Worm (Caenorhabditis elegans): Measurements from ENCODE around the gene C16A3.5.

The C16A3.5 gene

ce11 chrIII:6415306-6415973 lies 34.9 kb downstream of the C16A3.5 start, which contains the start of gene nas-4 (continued):
- TF ChIP-seq him-1 (tag; optimal IDR thresholded peaks at IDR 0.05): peak; percentile 55

- TF ChIP-seq attf-3 (GFP tag; conservative IDR thresholded peaks at IDR 0.05) (no peak), ztf-26 (tag; optimal IDR thresholded peaks at IDR 0.05) (peak; percentile 41), nfyb-1 (GFP tag; IDR thresholded peaks at IDR 0.05) (0 out of 2 replicates have a peak, but pooled peaks have one; percentile 6), hsf-1 (GFP tag; IDR thresholded peaks at IDR 0.05) (0 out of 2 replicates have a peak, but pooled peaks have one; percentile 35), madf-3 (GFP tag; IDR thresholded peaks at IDR 0.05) (0 out of 2 replicates have a peak, but pooled peaks have one; percentile 18), ztf-6 (GFP tag; IDR thresholded peaks at IDR 0.05) (no peak), F33H1.4 (GFP tag; IDR thresholded peaks at IDR 0.05) (no peak)
These were observed 37.7 kb downstream of the C16A3.5 start for ce11 chrIII:6418254-6418653.

- no peak for TF ChIP-seq sdz-38 (tag; optimal IDR thresholded peaks at IDR 0.05)
- no peak for TF ChIP-seq lin-40 (tag; optimal IDR thresholded peaks at IDR 0.05)
- 0 out of 2 replicates have a peak, but pooled peaks have one; percentile 23 for TF ChIP-seq lin-26 (GFP tag; IDR thresholded peaks at IDR 0.05)
- no peak for TF ChIP-seq snpc-3.4 (tag; optimal IDR thresholded peaks at IDR 0.05)
- TF ChIP-seq nhr-80 (tag; optimal IDR thresholded peaks at IDR 0.05): peak; percentile 12
- TF ChIP-seq nhr-179 (tag; optimal IDR thresholded peaks at IDR 0.05): no peak
- TF ChIP-seq nfyb-1 (GFP tag; IDR thresholded peaks at IDR 0.05): no peak
These were observed 38.9 kb downstream of the C16A3.5 start, which contains the start of gene atgl-1 for ce11 chrIII:6419409-6419944. Gene atgl-1 (minus strand): TSS chrIII:6419459.

ce11 chrIII:6420201-6420600 lies 39.6 kb downstream of the C16A3.5 start:
- TF ChIP-seq Y79H2A.3 (GFP tag; conservative IDR thresholded peaks at IDR 0.05) (no peak), egl-44 (GFP tag; IDR thresholded peaks at IDR 0.05) (no peak), lin-26 (GFP tag; IDR thresholded peaks at IDR 0.05) (0 out of 2 replicates have a peak, but pooled peaks have one; percentile 25), let-607 (tag; optimal IDR thresholded peaks at IDR 0.05) (no peak), F57A8.1 (GFP tag; optimal IDR thresholded peaks at IDR 0.05) (no peak), unc-62 (GFP tag; optimal IDR thresholded peaks at IDR 0.05) (no peak), atf-7 (tag; optimal IDR thresholded peaks at IDR 0.05) (no peak), somi-1 (GFP tag; optimal IDR thresholded peaks at IDR 0.05) (peak; percentile 18), Y67H2A.10 (GFP tag; conservative IDR thresholded peaks at IDR 0.05) (no peak), hmg-20 (GFP tag; IDR thresholded peaks at IDR 0.05) (no peak), rpc-1 (optimal IDR thresholded peaks at IDR 0.05) (no peak), rpc-1 (tag; optimal IDR thresholded peaks at IDR 0.05) (no peak), ama-1 (optimal IDR thresholded peaks at IDR 0.05) (peak; percentile 2), ama-1 (GFP tag; optimal IDR thresholded peaks at IDR 0.05) (no peak), ZK185.1 (tag; optimal IDR thresholded peaks at IDR 0.05; ENCODE audit: poor library complexity, severe bottlenecking) (no peak), nfya-1 (tag; optimal IDR thresholded peaks at IDR 0.05; ENCODE audit: borderline replicate concordance, insufficient read depth) (no peak), repo-1 (tag; optimal IDR thresholded peaks at IDR 0.05) (no peak), ceh-79 (tag; optimal IDR thresholded peaks at IDR 0.05) (no peak), nhr-27 (tag; optimal IDR thresholded peaks at IDR 0.05) (no peak), nhr-179 (tag; optimal IDR thresholded peaks at IDR 0.05) (no peak)
